Worm (Caenorhabditis elegans) whole organism, L4 larva: Measurements from ENCODE around the gene rab-19.

ENCODE experiments used
- ceh-28 ChIP-seq: fragments of 150-350 bp; optimal IDR thresholded peaks from 2 replicates; lab custom pipeline; 2014; ENCODE audit warnings: missing biosample characterization, missing genetic modification reagents, missing genetic modification characterization
- ceh-44 ChIP-seq: fragments of 200-800 bp; sonication (Bioruptor generic); IDR thresholded peaks from 2 replicates; pipeline ENCODE4 v1.3.6; 2022; ENCODE audit warnings: missing genetic modification reagents, missing genetic modification characterization, missing compliant biosample characterization
- ceh-82 ChIP-seq: sonication (generic microtip); optimal IDR thresholded peaks from 2 replicates; lab custom pipeline; 2017; ENCODE audit warnings: missing biosample characterization, missing genetic modification characterization
- ces-1 ChIP-seq: fragments of 150-350 bp; sonication (generic microtip); optimal IDR thresholded peaks from 4 replicates; lab custom pipeline; 2014; ENCODE audit warnings: missing biosample characterization, missing genetic modification reagents, missing genetic modification characterization
- cey-2 ChIP-seq: sonication (generic microtip); optimal IDR thresholded peaks from 3 replicates; lab custom pipeline; 2017; ENCODE audit warnings: missing genetic modification characterization, mild to moderate bottlenecking, missing compliant biosample characterization, antibody characterized with exemption, borderline replicate concordance; ENCODE audit not compliant: insufficient read depth
- dmd-9 ChIP-seq: fragments of 200-800 bp; sonication (Bioruptor generic); IDR thresholded peaks from 2 replicates; pipeline ENCODE4 v1.3.6; 2022; ENCODE audit warnings: missing genetic modification reagents, missing genetic modification characterization, missing compliant biosample characterization
- lin-13 ChIP-seq: fragments of 150-350 bp; optimal IDR thresholded peaks from 2 replicates; lab custom pipeline; 2014; ENCODE audit warnings: missing biosample characterization, missing genetic modification reagents, missing genetic modification characterization
- madf-9 ChIP-seq: fragments of 200-800 bp; sonication (Bioruptor generic); conservative IDR thresholded peaks from 2 replicates; pipeline ENCODE4 v1.3.6; 2022; ENCODE audit warnings: missing genetic modification reagents, missing genetic modification characterization, missing compliant biosample characterization
- nhr-77 ChIP-seq: fragments of 150-350 bp; optimal IDR thresholded peaks from 2 replicates; lab custom pipeline; 2014; ENCODE audit warnings: missing biosample characterization, missing genetic modification characterization

DNA sequence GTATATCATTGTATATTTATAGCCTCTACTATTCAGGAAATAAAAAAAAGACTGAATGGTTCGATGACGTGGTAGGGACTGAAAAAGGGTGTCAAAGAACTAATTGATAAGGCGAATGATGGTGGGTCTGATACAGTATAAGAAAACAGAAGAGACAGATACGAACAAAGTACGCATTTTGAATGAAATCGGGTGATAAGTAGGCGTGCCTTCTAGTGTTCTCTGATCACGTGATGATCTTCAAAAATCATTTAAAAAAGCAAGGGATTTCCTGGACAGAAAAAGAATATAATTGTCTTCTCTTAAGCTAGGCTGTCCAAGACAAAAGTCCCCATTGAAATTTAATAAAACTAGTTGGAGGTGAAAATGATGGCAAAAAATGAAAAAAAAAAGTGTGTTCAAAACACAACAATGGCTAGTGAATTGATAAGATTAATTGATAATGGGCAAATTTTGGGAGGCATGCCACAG lies 9.1 kb upstream of the rab-19 start:
- TF ChIP-seq madf-9 (GFP tag; lab: Robert Waterston, UW), result no peak
- no peak for TF ChIP-seq ces-1
- peak; percentile 21 for TF ChIP-seq nhr-77 (tag; lab: Kevin White, UChicago)
- peak; percentile 1 for TF ChIP-seq cey-2
- no peak for TF ChIP-seq dmd-9
- TF ChIP-seq ceh-82 (tag; lab: Kevin White, UChicago), result no peak
- TF ChIP-seq lin-13 (GFP tag; lab: Kevin White, UChicago), result peak; percentile 23
- TF ChIP-seq ceh-44, result no peak
- no peak for TF ChIP-seq ceh-28
